Fruit fly (Drosophila melanogaster): ENCODE data around the gene koko.

koko gene

DNA sequence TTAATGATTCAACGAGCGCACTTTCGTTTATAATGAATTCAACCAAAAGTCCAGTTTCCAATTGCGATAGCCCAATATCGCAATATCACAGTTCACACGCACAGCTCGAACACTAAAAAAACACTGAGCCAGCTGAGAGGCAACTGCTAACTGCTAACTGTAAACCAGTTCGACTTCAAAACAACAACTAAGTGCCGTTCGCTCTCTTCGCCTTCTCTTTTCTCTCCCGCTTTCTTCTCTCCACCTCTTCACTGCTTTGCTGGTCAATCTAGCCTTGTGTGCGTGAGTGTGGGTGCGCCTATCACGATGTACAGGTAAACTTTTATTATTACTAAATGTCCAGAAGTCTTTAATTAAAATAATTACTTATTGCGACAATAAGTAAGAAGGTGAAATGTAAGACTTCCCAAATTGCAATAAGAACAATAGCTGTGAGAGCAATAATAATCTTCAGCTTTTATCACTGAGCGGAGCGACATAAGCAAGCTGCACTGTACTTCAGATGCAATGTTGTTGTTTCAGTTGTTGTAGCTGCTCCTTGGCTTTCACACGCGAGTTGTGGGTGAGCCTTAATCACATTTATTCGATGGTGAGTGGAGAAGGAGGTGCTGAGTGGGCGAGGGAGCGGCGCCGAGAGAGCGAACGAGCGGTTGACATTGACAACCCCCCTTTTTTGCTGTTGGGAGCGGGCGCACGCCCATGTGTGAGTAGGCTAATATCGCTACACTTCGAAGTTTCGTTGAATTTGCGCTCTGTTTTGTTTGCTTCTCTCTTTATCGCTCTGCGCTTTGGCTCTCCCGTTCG is 5.8 kb upstream of the koko start, which contains the start of gene Vti1b (continued):
- no peak for TF ChIP-seq CG14860 (GFP tag; IDR thresholded peaks at IDR 0.05; ENCODE audit: partially characterized antibody)
- TF ChIP-seq chinmo (GFP tag; IDR thresholded peaks at IDR 0.05; ENCODE audit: partially characterized antibody) = peak; percentile 88; the same call in 2 of the 4 replicates
- peak; percentile 71 for TF ChIP-seq GATAe (GFP tag; conservative IDR thresholded peaks at IDR 0.05)
- peak; percentile 95 for TF ChIP-seq Max (GFP tag; optimal IDR thresholded peaks at IDR 0.05)
- peak; percentile 85 for TF ChIP-seq exex (tag; optimal IDR thresholded peaks at IDR 0.05)
- TF ChIP-seq pb (GFP tag; optimal IDR thresholded peaks at IDR 0.05) = peak; percentile 71
- peak; percentile 98 for TF ChIP-seq oc (tag; optimal IDR thresholded peaks at IDR 0.05)
- peak; percentile 92 for TF ChIP-seq Meics (GFP tag; optimal IDR thresholded peaks at IDR 0.05)
- peak; percentile 95 for TF ChIP-seq gem (tag; optimal IDR thresholded peaks at IDR 0.05)
- TF ChIP-seq Atf6 (GFP tag; IDR thresholded peaks at IDR 0.05) = peak; percentile 88
- peak; percentile 85 for TF ChIP-seq CrebB (tag; optimal IDR thresholded peaks at IDR 0.05)
- TF ChIP-seq Dip3 (GFP tag; optimal IDR thresholded peaks at IDR 0.05) = peak; percentile 92
- TF ChIP-seq HHEX (GFP tag; optimal IDR thresholded peaks at IDR 0.05) = peak; percentile 94
- TF ChIP-seq CG12391 (tag; optimal IDR thresholded peaks at IDR 0.05) = peak; percentile 96
- peak; percentile 38 for TF ChIP-seq p53 (GFP tag; optimal IDR thresholded peaks at IDR 0.05)
- TF ChIP-seq sqz (GFP tag; optimal IDR thresholded peaks at IDR 0.05) = peak; percentile 48
- no peak for TF ChIP-seq fru (optimal IDR thresholded peaks at IDR 0.05)
- TF ChIP-seq Bdp1 (GFP tag; optimal IDR thresholded peaks at IDR 0.05) = peak; percentile 82
- peak; percentile 51 for TF ChIP-seq Jarid2 (GFP tag; optimal IDR thresholded peaks at IDR 0.05)
- TF ChIP-seq pum (GFP tag; optimal IDR thresholded peaks at IDR 0.05) = peak; percentile 93
- TF ChIP-seq Xrp1 (GFP tag; IDR thresholded peaks at IDR 0.05) = peak; percentile 96
- no peak for TF ChIP-seq ato (GFP tag; IDR thresholded peaks at IDR 0.05; ENCODE audit: partially characterized antibody)
- TF ChIP-seq Hmx (GFP tag; optimal IDR thresholded peaks at IDR 0.05) = peak; percentile 86
- peak; percentile 74 for TF ChIP-seq CG4282 (GFP tag; optimal IDR thresholded peaks at IDR 0.05)
- no peak for TF ChIP-seq CG2129 (GFP tag; IDR thresholded peaks at IDR 0.05; ENCODE audit: partially characterized antibody)
- peak; percentile 92 for TF ChIP-seq CG8388 (GFP tag; optimal IDR thresholded peaks at IDR 0.05)
- TF ChIP-seq CG10565 (GFP tag; optimal IDR thresholded peaks at IDR 0.05) = peak; percentile 62
- peak; percentile 96 for TF ChIP-seq CG4424 (GFP tag; optimal IDR thresholded peaks at IDR 0.05)
- peak; percentile 82 for TF ChIP-seq Gsc (GFP tag; IDR thresholded peaks at IDR 0.05)
- TF ChIP-seq jing (GFP tag; optimal IDR thresholded peaks at IDR 0.05) = peak; percentile 91
- peak; percentile 89 for TF ChIP-seq ERR (GFP tag; optimal IDR thresholded peaks at IDR 0.05)
- peak; percentile 85 for TF ChIP-seq CG4404 (GFP tag; IDR thresholded peaks at IDR 0.05)
- peak; percentile 61; the same call in 1 of the 3 replicates for TF ChIP-seq z (GFP tag; IDR thresholded peaks at IDR 0.05)
- TF ChIP-seq CG4730 (GFP tag; IDR thresholded peaks at IDR 0.05) = peak; percentile 92
- TF ChIP-seq CG7839 (tag; optimal IDR thresholded peaks at IDR 0.05) = peak; percentile 94
- peak; percentile 88 for TF ChIP-seq CG11247 (GFP tag; IDR thresholded peaks at IDR 0.05)
- no peak for TF ChIP-seq Lpt (GFP tag; optimal IDR thresholded peaks at IDR 0.05)
- TF ChIP-seq CG16815 (GFP tag; optimal IDR thresholded peaks at IDR 0.05) = peak; percentile 94
- peak; percentile 87 for TF ChIP-seq CG14667 (GFP tag; IDR thresholded peaks at IDR 0.05)
- peak; percentile 97 for TF ChIP-seq CG2120 (GFP tag; optimal IDR thresholded peaks at IDR 0.05)
- peak; percentile 87 for TF ChIP-seq jigr1 (GFP tag; IDR thresholded peaks at IDR 0.05)
- TF ChIP-seq Tbp (GFP tag; optimal IDR thresholded peaks at IDR 0.05) = no peak
- TF ChIP-seq Six4 (GFP tag; optimal IDR thresholded peaks at IDR 0.05) = peak; percentile 94
- TF ChIP-seq en (GFP tag; optimal IDR thresholded peaks at IDR 0.05) = peak; percentile 88
- TF ChIP-seq cas (GFP tag; IDR thresholded peaks at IDR 0.05) = 0 out of 2 replicates have a peak, but pooled peaks have one; percentile 37
- peak; percentile 61 for TF ChIP-seq CG15073 (GFP tag; optimal IDR thresholded peaks at IDR 0.05)
- peak; percentile 97 for TF ChIP-seq Ptx1 (GFP tag; IDR thresholded peaks at IDR 0.05)
- TF ChIP-seq Awh (GFP tag; IDR thresholded peaks at IDR 0.05) = peak; percentile 84
- no peak for TF ChIP-seq knrl (GFP tag; IDR thresholded peaks at IDR 0.05; ENCODE audit: partially characterized antibody)
- TF ChIP-seq nom (GFP tag; optimal IDR thresholded peaks at IDR 0.05) = peak; percentile 82
